Worm (Caenorhabditis elegans) whole organism, late embryonic: ENCODE measurements around the gene lips-9.

Experiments
- F13H6.1 ChIP-seq: sonication (generic microtip); optimal IDR thresholded peaks from 2 replicates; lab custom pipeline; 2016; ENCODE audit warnings: missing genetic modification characterization, missing compliant biosample characterization
- hlh-15 ChIP-seq: sonication (generic microtip); optimal IDR thresholded peaks from 2 replicates; lab custom pipeline; 2016; ENCODE audit warnings: missing genetic modification characterization, missing compliant biosample characterization

DNA sequence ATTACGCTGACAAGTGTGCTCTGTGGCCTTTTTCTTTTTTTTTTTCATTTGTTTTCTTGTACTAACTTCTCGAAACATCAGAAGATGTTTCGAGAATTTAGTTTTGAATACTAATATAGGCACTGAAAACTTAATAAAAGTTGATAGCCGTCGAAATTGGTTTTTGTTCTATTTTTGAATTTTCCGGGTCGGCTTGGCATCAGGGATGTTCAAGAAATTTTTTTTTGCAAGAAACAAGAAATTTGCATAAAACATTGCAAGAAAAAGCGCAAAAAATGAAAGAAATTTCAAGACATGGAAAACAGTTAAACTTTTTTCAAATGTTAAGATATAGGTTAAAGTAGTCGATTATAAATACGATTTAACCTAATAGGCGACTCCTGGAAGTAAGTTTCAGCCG, 11.9 kb downstream of the lips-9 start:
- TF ChIP-seq hlh-15 (tag; lab: Kevin White, UChicago) = no peak
- TF ChIP-seq F13H6.1 (tag; lab: Kevin White, UChicago) = no peak
